Fruit fly (Drosophila melanogaster) whole organism, prepupa: Measurements from ENCODE around the gene Snoo.

Experiments used
- acj6 ChIP-seq: fragments of 200-800 bp; sonication (Bioruptor generic); optimal IDR thresholded peaks from 3 replicates; lab custom pipeline; 2016; ENCODE audit warnings: missing biosample characterization, missing genetic modification characterization
- net ChIP-seq: fragments of 200-800 bp; sonication (Bioruptor generic); optimal IDR thresholded peaks from 3 replicates; lab custom pipeline; 2016; ENCODE audit warnings: missing biosample characterization, missing genetic modification characterization

dm6 chr2L:7952351-7952750 lies 31.6 kb downstream of the Snoo start:
- TF ChIP-seq net (GFP tag; lab: Kevin White, UChicago) = no peak
- TF ChIP-seq acj6 (GFP tag; lab: Kevin White, UChicago) = no peak
